Fruit fly (Drosophila melanogaster): ENCODE data around the gene borr.

dm6 chr2L:9223266-9223665 lies 29.7 kb downstream of the borr start:
- TF ChIP-seq h (optimal IDR thresholded peaks at IDR 0.05) (no peak), insv (optimal IDR thresholded peaks at IDR 0.05) (no peak), Sin3A (optimal IDR thresholded peaks at IDR 0.05) (no peak), psq (optimal IDR thresholded peaks at IDR 0.05) (no peak)
